Worm (Caenorhabditis elegans) whole organism, young adult: ENCODE data around the gene pgp-4.

Experiments used
- C17E4.6 ChIP-seq: fragments of 200-800 bp; sonication (Bioruptor generic); IDR thresholded peaks from 2 replicates; pipeline ENCODE4 v1.3.6; 2022; ENCODE audit warnings: missing genetic modification reagents, missing genetic modification characterization, missing compliant biosample characterization
- D2030.7 ChIP-seq: fragments of 200-800 bp; sonication (Bioruptor generic); IDR thresholded peaks from 2 replicates; pipeline ENCODE4 v1.3.6; 2022; ENCODE audit warnings: missing genetic modification reagents, missing genetic modification characterization, missing compliant biosample characterization
- F22D6.2 ChIP-seq: sonication (generic microtip); optimal IDR thresholded peaks from 2 replicates; lab custom pipeline; 2016; ENCODE audit warnings: mild to moderate bottlenecking, missing genetic modification characterization, missing compliant biosample characterization
- F57C9.4 ChIP-seq: sonication (generic microtip); optimal IDR thresholded peaks from 2 replicates; lab custom pipeline; 2017; ENCODE audit warnings: mild to moderate bottlenecking, missing genetic modification characterization, missing compliant biosample characterization
- K11D2.4 ChIP-seq: fragments of 200-800 bp; sonication (Bioruptor generic); IDR thresholded peaks from 2 replicates; pipeline ENCODE4 v1.3.6; 2022; ENCODE audit warnings: missing genetic modification reagents, missing genetic modification characterization, missing compliant biosample characterization
- K12H6.12 ChIP-seq: fragments of 200-800 bp; sonication (Bioruptor generic); optimal IDR thresholded peaks from 2 replicates; lab custom pipeline; 2018; ENCODE audit warnings: mild to moderate bottlenecking, missing genetic modification characterization, missing compliant biosample characterization
- Y53F4B.3 ChIP-seq: fragments of 200-800 bp; sonication (Bioruptor generic); IDR thresholded peaks from 2 replicates; pipeline ENCODE4 v1.3.6; 2022; ENCODE audit warnings: missing genetic modification reagents, missing genetic modification characterization, missing compliant biosample characterization
- Y56A3A.18 ChIP-seq: fragments of 200-800 bp; sonication (Bioruptor generic); IDR thresholded peaks from 2 replicates; pipeline ENCODE4 v1.3.6; 2022; ENCODE audit warnings: missing genetic modification reagents, missing genetic modification characterization, missing compliant biosample characterization
- Y95B8A.8 ChIP-seq: fragments of 200-800 bp; sonication (Bioruptor generic); IDR thresholded peaks from 2 replicates; pipeline ENCODE4 v1.3.6; 2022; ENCODE audit warnings: missing genetic modification reagents, missing genetic modification characterization, missing compliant biosample characterization
- ZK185.1 ChIP-seq: sonication (generic microtip); optimal IDR thresholded peaks from 2 replicates; lab custom pipeline; 2016; ENCODE audit warnings: mild to moderate bottlenecking, missing genetic modification characterization, missing compliant biosample characterization; ENCODE audit not compliant: poor library complexity, severe bottlenecking
- akir-1 ChIP-seq: fragments of 200-800 bp; sonication (Bioruptor generic); optimal IDR thresholded peaks from 2 replicates; lab custom pipeline; 2018; ENCODE audit warnings: mild to moderate bottlenecking, missing genetic modification characterization, moderate library complexity, missing compliant biosample characterization
- attf-3 ChIP-seq: fragments of 200-800 bp; sonication (Bioruptor generic); conservative IDR thresholded peaks from 2 replicates; pipeline ENCODE4 v1.3.6; 2022; ENCODE audit warnings: missing genetic modification reagents, missing genetic modification characterization, missing compliant biosample characterization
- attf-5 ChIP-seq: fragments of 200-800 bp; sonication (Bioruptor generic); optimal IDR thresholded peaks from 2 replicates; lab custom pipeline; 2018; ENCODE audit warnings: mild to moderate bottlenecking, missing genetic modification characterization, missing compliant biosample characterization
- ceh-100 ChIP-seq: fragments of 200-800 bp; sonication (Bioruptor generic); IDR thresholded peaks from 2 replicates; pipeline ENCODE4 v1.3.6; 2022; ENCODE audit warnings: missing genetic modification reagents, missing genetic modification characterization, missing compliant biosample characterization
- ceh-27 ChIP-seq: fragments of 200-800 bp; sonication (Bioruptor generic); optimal IDR thresholded peaks from 2 replicates; lab custom pipeline; 2018; ENCODE audit warnings: mild to moderate bottlenecking, missing genetic modification characterization, moderate library complexity, missing compliant biosample characterization
- die-1 ChIP-seq: sonication (generic microtip); optimal IDR thresholded peaks from 2 replicates; lab custom pipeline; 2016; ENCODE audit warnings: missing genotype, mild to moderate bottlenecking, missing genetic modification characterization, missing compliant biosample characterization
- dox-1 ChIP-seq: fragments of 200-800 bp; sonication (Bioruptor generic); IDR thresholded peaks from 2 replicates; pipeline ENCODE4 v1.3.6; 2022; ENCODE audit warnings: missing genetic modification reagents, missing genetic modification characterization, missing compliant biosample characterization
- ets-4 ChIP-seq: fragments of 200-800 bp; sonication (Bioruptor generic); optimal IDR thresholded peaks from 2 replicates; lab custom pipeline; 2018; ENCODE audit warnings: mild to moderate bottlenecking, missing genetic modification characterization, missing compliant biosample characterization
- gei-17 ChIP-seq: fragments of 200-800 bp; sonication (Bioruptor generic); optimal IDR thresholded peaks from 2 replicates; lab custom pipeline; 2018; ENCODE audit warnings: mild to moderate bottlenecking, missing genetic modification characterization, missing compliant biosample characterization
- hmg-1.2 ChIP-seq: fragments of 200-800 bp; sonication (Bioruptor generic); IDR thresholded peaks from 2 replicates; pipeline ENCODE4 v1.3.6; 2022; ENCODE audit warnings: missing genetic modification reagents, missing genetic modification characterization, missing compliant biosample characterization
- let-607 ChIP-seq, 2 experiments: fragments of 200-800 bp in 1 of 2; sonication (Bioruptor generic) in 1 of 2; sonication (generic microtip) in 1 of 2; optimal IDR thresholded peaks; 2 replicates each; lab custom pipeline; 2016 to 2018; ENCODE audit warnings: mild to moderate bottlenecking in 2 of 2, missing compliant biosample characterization in 2 of 2, missing genetic modification characterization in 2 of 2, moderate library complexity in 2 of 2, missing genotype in 1 of 2
- lin-40 ChIP-seq: sonication (generic microtip); optimal IDR thresholded peaks from 2 replicates; lab custom pipeline; 2016; ENCODE audit warnings: missing genetic modification characterization, mild to moderate bottlenecking, missing compliant biosample characterization, missing genotype, missing genetic modification reagents
- madf-8 ChIP-seq: fragments of 200-800 bp; sonication (Bioruptor generic); conservative IDR thresholded peaks from 2 replicates; pipeline ENCODE4 v1.3.6; 2022; ENCODE audit warnings: missing genetic modification reagents, missing genetic modification characterization, missing compliant biosample characterization
- mcd-1 ChIP-seq: fragments of 200-800 bp; sonication (Bioruptor generic); IDR thresholded peaks from 2 replicates; pipeline ENCODE4 v1.3.6; 2022; ENCODE audit warnings: missing genetic modification reagents, missing genetic modification characterization, missing compliant biosample characterization
- mes-4 ChIP-seq: sonication (generic microtip); optimal IDR thresholded peaks from 2 replicates; lab custom pipeline; 2016; ENCODE audit warnings: missing genotype, missing genetic modification characterization, missing compliant biosample characterization
- nfyb-1 ChIP-seq: fragments of 200-800 bp; sonication (Bioruptor generic); IDR thresholded peaks from 2 replicates; pipeline ENCODE4 v1.3.6; 2022; ENCODE audit warnings: missing genetic modification reagents, missing genetic modification characterization, missing compliant biosample characterization
- nhr-80 ChIP-seq: sonication (generic microtip); optimal IDR thresholded peaks from 2 replicates; lab custom pipeline; 2016; ENCODE audit warnings: missing genetic modification characterization, missing compliant biosample characterization
- pbrm-1 ChIP-seq: fragments of 200-800 bp; sonication (Bioruptor generic); IDR thresholded peaks from 2 replicates; pipeline ENCODE4 v1.3.6; 2022; ENCODE audit warnings: missing genetic modification reagents, missing genetic modification characterization, missing compliant biosample characterization
- rcor-1 ChIP-seq: fragments of 200-800 bp; sonication (Bioruptor generic); IDR thresholded peaks from 2 replicates; pipeline ENCODE4 v1.3.6; 2022; ENCODE audit warnings: missing genetic modification reagents, missing genetic modification characterization, missing compliant biosample characterization
- snpc-4 ChIP-seq, 5 experiments: fragments of 150-350 bp in 1 of 5; sonication (generic microtip) in 4 of 5; optimal IDR thresholded peaks; 2 replicates each; lab custom pipeline; 2014 to 2018; ENCODE audit warnings: missing genetic modification characterization in 5 of 5, missing biosample characterization in 3 of 5, antibody characterized with exemption in 2 of 5, mild to moderate bottlenecking in 2 of 5, missing compliant biosample characterization in 2 of 5, missing genotype in 2 of 5, moderate library complexity in 2 of 5, missing genetic modification reagents in 1 of 5

Gene pgp-4

DNA sequence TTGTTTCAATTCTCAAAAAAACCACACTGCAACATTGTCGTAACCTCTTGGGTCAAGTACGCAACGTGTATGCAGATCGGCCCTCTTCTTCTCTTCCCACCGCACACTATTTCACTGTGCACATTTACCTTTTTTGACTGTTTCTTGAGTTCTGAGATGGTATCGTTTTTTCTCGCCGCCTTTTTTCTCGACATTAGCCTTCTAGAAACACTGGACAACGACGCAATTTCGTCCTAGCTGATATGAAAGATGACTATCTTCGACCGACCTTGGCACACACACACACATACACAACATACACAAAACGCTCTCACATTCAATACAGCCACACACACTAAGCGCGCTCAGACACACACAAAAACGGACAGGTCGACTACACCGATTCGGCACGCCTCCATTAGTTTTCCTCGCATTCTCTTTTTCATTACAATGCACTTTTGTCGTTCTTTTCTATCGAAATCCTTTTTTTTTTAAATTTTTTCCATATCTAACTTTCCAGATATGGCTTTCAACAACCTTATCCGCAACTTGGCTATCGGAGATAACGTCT lies 18.2 kb upstream of the pgp-4 start, which contains the start of gene aco-1:
Gene aco-1, plus strand, starts transcription at position 500 of the 550 bp plus-strand sequence.
- TF ChIP-seq ceh-27 (no peak), die-1 (tag; lab: Kevin White, UChicago) (no peak), hmg-1.2 (peak; percentile 3; the same call in 1 of the 2 replicates), nhr-80 (tag; lab: Kevin White, UChicago) (peak; percentile 72), Y95B8A.8 (GFP tag; lab: Robert Waterston, UW) (no peak), attf-5 (GFP tag; lab: Kevin White, UChicago) (peak; percentile 28), snpc-4 (GFP tag; optimal IDR thresholded peaks at IDR 0.05; lab: Kevin White, UChicago) (no peak), snpc-4 (tag; optimal IDR thresholded peaks at IDR 0.05; lab: Kevin White, UChicago) (peak in 1 of 4 experiments; percentile 29), dox-1 (GFP tag; lab: Robert Waterston, UW) (0 out of 2 replicates have a peak, but pooled peaks have one; percentile 35), nfyb-1 (GFP tag; lab: Robert Waterston, UW) (0 out of 2 replicates have a peak, but pooled peaks have one; percentile 41), pbrm-1 (no peak), gei-17 (GFP tag; lab: Kevin White, UChicago) (peak; percentile 25), let-607 (tag; optimal IDR thresholded peaks at IDR 0.05; lab: Kevin White, UChicago) (peak in 1 of 2 experiments; percentile 33)
- TF ChIP-seq, all 124 proteins: peak for 8

DNA sequence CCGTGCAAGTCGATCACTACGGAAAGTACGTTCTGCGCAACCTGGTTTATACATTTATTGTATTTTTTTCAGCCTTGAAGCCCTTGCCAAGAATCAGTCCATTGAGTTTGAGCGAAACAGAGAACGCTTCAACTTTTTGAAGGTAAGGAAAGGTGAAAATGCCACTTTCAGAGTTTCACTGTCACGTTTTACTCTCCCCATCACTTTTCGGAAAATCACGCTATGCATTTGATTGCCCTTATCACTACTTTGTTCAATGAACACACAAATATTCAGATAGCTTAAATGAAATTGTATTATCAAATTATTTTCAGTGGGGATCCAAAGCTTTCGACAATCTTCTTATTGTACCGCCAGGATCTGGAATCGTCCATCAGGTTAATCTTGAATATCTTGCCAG lies 17.1 kb upstream of the pgp-4 start:
- TF ChIP-seq nhr-80 (tag; lab: Kevin White, UChicago) = peak; percentile 17
- no peak for TF ChIP-seq lin-40 (tag; lab: Kevin White, UChicago)
- TF ChIP-seq Y56A3A.18 (GFP tag; lab: Robert Waterston, UW) = no peak
- TF ChIP-seq, all 124 proteins: peak for 1

DNA sequence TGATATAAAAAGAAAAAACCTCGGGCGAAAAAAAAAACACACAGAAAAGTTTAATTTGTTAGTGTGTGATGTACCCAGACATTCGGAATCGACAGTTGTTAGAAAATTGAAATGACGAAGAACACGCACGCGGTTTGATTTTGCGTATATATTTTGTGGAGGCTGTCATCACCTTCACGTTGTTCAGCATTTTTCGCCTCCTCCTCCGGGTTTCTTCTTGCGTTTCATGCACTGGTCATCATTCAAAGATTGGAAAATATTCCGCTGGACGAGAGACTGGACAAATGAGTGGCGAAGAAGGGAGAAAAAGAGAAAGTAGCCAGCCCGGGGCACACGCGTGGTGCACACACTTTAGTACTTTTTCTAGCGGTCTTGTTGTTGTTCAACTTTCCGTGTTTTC lies 12.7 kb upstream of the pgp-4 start:
- TF ChIP-seq C17E4.6 (GFP tag; lab: Robert Waterston, UW) (no peak), mcd-1 (GFP tag; lab: Robert Waterston, UW) (no peak), ets-4 (GFP tag; lab: Kevin White, UChicago) (no peak), K11D2.4 (GFP tag; lab: Robert Waterston, UW) (no peak), F57C9.4 (no peak), ceh-100 (GFP tag; lab: Robert Waterston, UW) (no peak), F22D6.2 (tag; lab: Kevin White, UChicago) (no peak), ZK185.1 (no peak)

DNA sequence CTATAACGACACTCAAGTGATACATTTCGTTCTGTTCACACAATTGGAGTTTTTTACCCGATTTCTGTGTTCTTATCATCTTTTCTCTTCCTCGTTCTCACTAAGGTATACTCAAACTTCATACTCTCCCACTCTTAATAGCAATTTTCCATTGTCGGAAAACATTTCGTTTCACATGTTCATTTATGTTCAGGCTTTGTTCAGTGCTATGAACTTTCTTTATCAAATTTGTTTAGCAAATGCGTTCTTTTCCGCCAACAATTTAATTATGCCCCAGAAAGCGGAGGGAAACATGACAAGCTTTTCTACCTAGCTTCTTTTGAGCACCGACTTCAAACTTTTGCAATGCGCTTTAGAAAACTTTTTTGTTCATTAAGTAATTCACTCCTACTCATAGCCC lies 12.1 kb upstream of the pgp-4 start:
- TF ChIP-seq rcor-1 (GFP tag; lab: Robert Waterston, UW) (no peak), nhr-80 (tag; lab: Kevin White, UChicago) (peak; percentile 8)
- TF ChIP-seq, all 124 proteins: peak for 1

DNA sequence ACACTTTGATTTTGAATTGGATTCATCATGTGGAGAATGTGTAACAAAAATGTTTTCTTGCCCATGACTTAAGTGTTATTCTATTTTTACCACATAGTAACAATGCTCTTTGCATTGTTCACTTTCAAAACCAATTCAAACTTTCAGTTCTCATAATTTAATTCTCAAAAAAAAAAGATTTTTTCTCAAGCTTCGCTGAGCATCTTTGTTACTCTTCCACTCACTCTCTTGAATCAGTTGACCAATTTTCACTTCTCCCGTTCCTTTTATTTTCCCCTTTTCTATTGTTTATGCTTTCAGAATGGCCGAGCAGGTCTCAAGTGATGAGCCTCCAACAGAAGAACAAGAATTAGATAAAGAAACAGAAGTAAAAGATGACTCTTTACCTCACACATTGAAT lies 11.5 kb upstream of the pgp-4 start, which contains the start of gene oct-2:
Gene oct-2, plus strand, starts transcription at position 301 of the 400 bp plus-strand sequence.
- TF ChIP-seq akir-1 = no peak
- TF ChIP-seq mes-4 = no peak
- no peak for TF ChIP-seq madf-8 (GFP tag; lab: Robert Waterston, UW)
- TF ChIP-seq Y53F4B.3 (GFP tag; lab: Robert Waterston, UW) = no peak
- TF ChIP-seq D2030.7 (GFP tag; lab: Robert Waterston, UW) = no peak

DNA sequence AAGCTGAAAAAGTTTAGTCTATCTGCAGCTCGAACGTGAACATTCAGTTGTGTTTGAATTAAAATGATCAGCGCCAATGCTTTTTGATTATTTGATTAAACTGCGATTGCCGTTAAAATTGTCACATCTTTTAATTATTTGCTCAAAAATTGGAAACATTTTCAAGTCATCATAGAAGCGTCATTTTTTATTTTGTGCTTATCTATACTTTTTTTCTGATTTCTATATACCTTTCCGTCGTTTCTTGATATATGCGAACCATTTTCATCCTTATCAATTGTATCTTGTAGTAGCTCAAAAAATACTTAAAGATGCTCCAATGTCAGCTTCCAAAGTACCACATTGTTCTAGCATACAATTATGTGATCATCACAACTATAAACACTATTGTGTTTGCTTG lies 6.3 kb upstream of the pgp-4 start:
- TF ChIP-seq nhr-80 (tag; lab: Kevin White, UChicago) (peak; percentile 56), attf-3 (GFP tag; lab: Robert Waterston, UW) (no peak), K12H6.12 (tag; lab: Kevin White, UChicago) (no peak)
